Worm (Caenorhabditis elegans) whole organism, L4 larva: Measurements from ENCODE around the gene sma-2.

Experiments
- F44E2.7 ChIP-seq: fragments of 200-800 bp; sonication (Bioruptor generic); IDR thresholded peaks from 2 replicates; pipeline ENCODE4 v2.1.2; 2022; ENCODE audit warnings: missing genetic modification characterization, missing compliant biosample characterization
- T26A8.4 ChIP-seq: fragments of 200-800 bp; sonication (Bioruptor generic); IDR thresholded peaks from 2 replicates; pipeline ENCODE4 v1.3.6; 2022; ENCODE audit warnings: missing genetic modification characterization, missing compliant biosample characterization
- aha-1 ChIP-seq: fragments of 150-350 bp; peaks from one replicate; lab custom pipeline; 2014; ENCODE audit warnings: missing biosample characterization, missing genetic modification characterization
- ama-1 ChIP-seq: fragments of 150-350 bp; optimal IDR thresholded peaks from 2 replicates; lab custom pipeline; 2014; ENCODE audit warnings: inconsistent platforms, mixed read lengths
- ceh-82 ChIP-seq: sonication (generic microtip); optimal IDR thresholded peaks from 2 replicates; lab custom pipeline; 2017; ENCODE audit warnings: missing biosample characterization, missing genetic modification characterization
- ces-1 ChIP-seq: fragments of 150-350 bp; sonication (generic microtip); optimal IDR thresholded peaks from 4 replicates; lab custom pipeline; 2014; ENCODE audit warnings: missing biosample characterization, missing genetic modification reagents, missing genetic modification characterization
- daf-16 ChIP-seq, 3 experiments: sonication (generic microtip); optimal IDR thresholded peaks; 2 replicates each; lab custom pipeline; 2016 to 2017; ENCODE audit warnings: missing genetic modification characterization in 3 of 3, missing genetic modification reagents in 3 of 3, mild to moderate bottlenecking in 2 of 3, missing compliant biosample characterization in 2 of 3, missing biosample characterization in 1 of 3, moderate library complexity in 1 of 3
- daf-19 ChIP-seq: fragments of 200-800 bp; sonication (Bioruptor generic); conservative IDR thresholded peaks from 2 replicates; pipeline ENCODE4 v1.3.6; 2022; ENCODE audit warnings: missing genetic modification characterization, missing compliant biosample characterization
- dmd-6 ChIP-seq: fragments of 200-800 bp; sonication (Bioruptor generic); IDR thresholded peaks from 2 replicates; pipeline ENCODE4 v1.3.6; 2022; ENCODE audit warnings: missing genetic modification reagents, missing genetic modification characterization, missing compliant biosample characterization
- dmd-9 ChIP-seq: fragments of 200-800 bp; sonication (Bioruptor generic); IDR thresholded peaks from 2 replicates; pipeline ENCODE4 v1.3.6; 2022; ENCODE audit warnings: missing genetic modification reagents, missing genetic modification characterization, missing compliant biosample characterization
- dpl-1 ChIP-seq: fragments of 150-350 bp; optimal IDR thresholded peaks from 2 replicates; lab custom pipeline; 2014; ENCODE audit warnings: missing biosample characterization, missing genetic modification reagents, missing genetic modification characterization
- egl-43 ChIP-seq: fragments of 200-800 bp; sonication (Bioruptor generic); IDR thresholded peaks from 2 replicates; pipeline ENCODE4 v1.3.6; 2022; ENCODE audit warnings: missing genetic modification reagents, missing genetic modification characterization, missing compliant biosample characterization
- fkh-10 ChIP-seq: fragments of 150-350 bp; optimal IDR thresholded peaks from 2 replicates; lab custom pipeline; 2014; ENCODE audit warnings: missing biosample characterization, missing genetic modification reagents, missing genetic modification characterization
- hif-1 ChIP-seq, 2 experiments: sonication (generic microtip); optimal IDR thresholded peaks; 2 replicates each; lab custom pipeline; 2016 to 2017; ENCODE audit warnings: missing compliant biosample characterization in 2 of 2, missing genetic modification characterization in 2 of 2, missing genetic modification reagents in 2 of 2, missing genotype in 2 of 2, mild to moderate bottlenecking in 1 of 2
- hmg-1.1 ChIP-seq: fragments of 200-800 bp; sonication (Bioruptor generic); IDR thresholded peaks from 2 replicates; pipeline ENCODE4 v1.3.6; 2022; ENCODE audit warnings: missing genetic modification reagents, missing genetic modification characterization, missing compliant biosample characterization
- jun-1 ChIP-seq: fragments of 150-350 bp; optimal IDR thresholded peaks from 2 replicates; lab custom pipeline; 2014; ENCODE audit warnings: missing biosample characterization, missing genetic modification reagents, missing genetic modification characterization
- lim-7 ChIP-seq: fragments of 200-800 bp; sonication (Bioruptor generic); IDR thresholded peaks from 2 replicates; pipeline ENCODE4 v1.3.6; 2022; ENCODE audit warnings: missing genetic modification characterization, missing compliant biosample characterization
- lin-13 ChIP-seq: fragments of 150-350 bp; optimal IDR thresholded peaks from 2 replicates; lab custom pipeline; 2014; ENCODE audit warnings: missing biosample characterization, missing genetic modification reagents, missing genetic modification characterization
- lin-38 ChIP-seq: fragments of 200-800 bp; sonication (Bioruptor generic); IDR thresholded peaks from 2 replicates; pipeline ENCODE4 v1.3.6; 2022; ENCODE audit warnings: missing genetic modification reagents, missing genetic modification characterization, missing compliant biosample characterization
- mdl-1 ChIP-seq, 2 experiments: fragments of 150-350 bp in 1 of 2; sonication (generic microtip) in 1 of 2; optimal IDR thresholded peaks; 2 replicates each; lab custom pipeline; 2014 to 2017; ENCODE audit warnings: missing biosample characterization in 2 of 2, missing genetic modification characterization in 2 of 2
- mep-1 ChIP-seq: fragments of 150-350 bp; sonication (generic microtip); optimal IDR thresholded peaks from 3 replicates; lab custom pipeline; 2014; ENCODE audit warnings: missing biosample characterization, missing genetic modification characterization
- mxl-2 ChIP-seq: fragments of 200-800 bp; sonication (Bioruptor generic); conservative IDR thresholded peaks from 2 replicates; pipeline ENCODE4 v1.3.6; 2022; ENCODE audit warnings: missing genetic modification reagents, missing genetic modification characterization, missing compliant biosample characterization
- nhr-10 ChIP-seq: fragments of 150-350 bp; optimal IDR thresholded peaks from 2 replicates; lab custom pipeline; 2014; ENCODE audit warnings: missing biosample characterization, missing genetic modification characterization
- nhr-28 ChIP-seq: fragments of 150-350 bp; optimal IDR thresholded peaks from 2 replicates; lab custom pipeline; 2014; ENCODE audit warnings: missing biosample characterization, missing genetic modification characterization
- nhr-41 ChIP-seq: fragments of 200-800 bp; sonication (Bioruptor generic); IDR thresholded peaks from 2 replicates; pipeline ENCODE4 v1.3.6; 2022; ENCODE audit warnings: missing genetic modification reagents, missing genetic modification characterization, missing compliant biosample characterization
- pha-4 ChIP-seq, 2 experiments: fragments of 150-350 bp in 1 of 2; fragments of 200-800 bp in 1 of 2; sonication (Bioruptor generic) in 1 of 2; IDR thresholded peaks in 1 of 2; optimal IDR thresholded peaks in 1 of 2; 2 replicates each; pipeline versions ENCODE4 v1.3.6 to Lab custom; 2014 to 2022; ENCODE audit warnings: missing genetic modification characterization in 2 of 2, missing genetic modification reagents in 2 of 2, missing biosample characterization in 1 of 2, missing compliant biosample characterization in 1 of 2
- sdz-12 ChIP-seq: fragments of 200-800 bp; sonication (Bioruptor generic); optimal IDR thresholded peaks from 2 replicates; lab custom pipeline; 2018; ENCODE audit warnings: mild to moderate bottlenecking, missing genetic modification characterization, missing compliant biosample characterization
- tra-1 ChIP-seq: fragments of 200-800 bp; sonication (Bioruptor generic); IDR thresholded peaks from 2 replicates; pipeline ENCODE4 v1.3.6; 2022; ENCODE audit warnings: missing genetic modification reagents, missing genetic modification characterization, missing compliant biosample characterization
- unc-130 ChIP-seq: sonication (generic microtip); optimal IDR thresholded peaks from 2 replicates; lab custom pipeline; 2016; ENCODE audit warnings: missing genetic modification reagents, missing genetic modification characterization, missing compliant biosample characterization
- unc-62 ChIP-seq, 3 experiments: fragments of 150-350 bp in 1 of 3; sonication (generic microtip); optimal IDR thresholded peaks in 2 of 3; peaks in 1 of 3; 1 replicate in 1 of 3; 2 replicates in 2 of 3; lab custom pipeline; 2014 to 2017; ENCODE audit warnings: missing biosample characterization in 3 of 3, missing genetic modification characterization in 3 of 3, missing genetic modification reagents in 3 of 3, missing genotype in 1 of 3
- zip-2 ChIP-seq: fragments of 150-350 bp; optimal IDR thresholded peaks from 2 replicates; lab custom pipeline; 2014; ENCODE audit warnings: missing biosample characterization, missing genetic modification characterization

Gene sma-2

DNA sequence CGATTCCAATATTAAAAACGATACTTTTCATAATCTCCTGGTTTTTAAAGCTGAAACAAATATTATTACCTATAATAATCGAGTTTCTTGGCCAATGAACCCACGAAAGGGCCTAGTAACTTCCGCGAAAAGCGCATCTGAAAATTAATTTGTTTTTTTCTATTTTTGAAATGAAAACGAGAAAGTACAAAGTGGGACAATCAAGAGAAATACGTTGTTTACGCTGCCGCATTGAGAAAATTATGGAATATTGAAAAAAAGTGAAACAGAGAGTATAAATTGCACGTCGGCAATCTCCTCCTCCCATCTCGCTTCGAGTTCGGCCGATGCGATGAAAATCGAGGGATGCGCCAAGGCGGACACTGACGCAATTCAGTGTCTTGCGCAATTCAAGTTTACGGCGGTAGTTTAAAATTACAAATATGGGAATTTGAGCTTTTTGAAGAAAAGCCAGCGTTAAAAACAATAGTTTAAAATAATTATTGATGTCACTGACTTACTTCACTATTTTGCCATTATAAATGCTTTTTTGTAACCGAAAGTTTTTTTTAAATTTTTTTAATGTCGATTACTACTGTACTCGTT lies 8.1 kb upstream of the sma-2 start, which contains the start of gene pdhk-2 (continued):
- TF ChIP-seq pha-4 (GFP tag; IDR thresholded peaks at IDR 0.05; lab: Robert Waterston, UW) = peak; percentile 80
- TF ChIP-seq pha-4 (tag; optimal IDR thresholded peaks at IDR 0.05; lab: Kevin White, UChicago) = peak; percentile 23
- TF ChIP-seq dmd-6 (GFP tag; lab: Robert Waterston, UW) = peak; percentile 94
- TF ChIP-seq daf-19 = peak; percentile 73
- TF ChIP-seq ces-1 (GFP tag; lab: Kevin White, UChicago) = no peak
- TF ChIP-seq jun-1 = peak; percentile 83
- TF ChIP-seq dpl-1 (GFP tag; lab: Kevin White, UChicago) = peak; percentile 99
- no peak for TF ChIP-seq nhr-10 (tag; lab: Kevin White, UChicago)
- TF ChIP-seq lin-13 (GFP tag; lab: Kevin White, UChicago) = peak; percentile 82
- peak; percentile 82 for TF ChIP-seq dmd-9 (GFP tag; lab: Robert Waterston, UW)
- TF ChIP-seq unc-130 (GFP tag; lab: Kevin White, UChicago) = peak; percentile 53
- peak in 1 of 2 experiments; percentile 98 for TF ChIP-seq unc-62 (GFP tag; optimal IDR thresholded peaks at IDR 0.05 in 1 of 2; lab: Kevin White, UChicago)
- TF ChIP-seq unc-62 (tag; optimal IDR thresholded peaks at IDR 0.05; lab: Kevin White, UChicago) = no peak
- peak; percentile 91 for TF ChIP-seq hmg-1.1 (GFP tag; lab: Robert Waterston, UW)
- peak; percentile 65 for TF ChIP-seq zip-2
- peak; percentile 81 for TF ChIP-seq ama-1 (lab: Kevin White, UChicago)
- TF ChIP-seq nhr-41 (GFP tag; lab: Robert Waterston, UW) = no peak
- no peak for TF ChIP-seq ceh-82 (tag; lab: Kevin White, UChicago)
- TF ChIP-seq hif-1 (tag; optimal IDR thresholded peaks at IDR 0.05; lab: Kevin White, UChicago) = peak; percentile 46 to 87
- TF ChIP-seq lin-38 (GFP tag; lab: Robert Waterston, UW) = peak; percentile 89
- TF ChIP-seq egl-43 (GFP tag; lab: Robert Waterston, UW) = no peak
- TF ChIP-seq mxl-2 = no peak
- peak in 1 of 2 experiments; percentile 74 for TF ChIP-seq daf-16 (GFP tag; optimal IDR thresholded peaks at IDR 0.05; lab: Kevin White, UChicago)
- TF ChIP-seq daf-16 (tag; optimal IDR thresholded peaks at IDR 0.05; lab: Kevin White, UChicago) = peak; percentile 68
- peak; percentile 93 for TF ChIP-seq T26A8.4
- no peak for TF ChIP-seq sdz-12 (GFP tag; lab: Kevin White, UChicago)
- TF ChIP-seq, all 104 proteins: peak for 64

DNA sequence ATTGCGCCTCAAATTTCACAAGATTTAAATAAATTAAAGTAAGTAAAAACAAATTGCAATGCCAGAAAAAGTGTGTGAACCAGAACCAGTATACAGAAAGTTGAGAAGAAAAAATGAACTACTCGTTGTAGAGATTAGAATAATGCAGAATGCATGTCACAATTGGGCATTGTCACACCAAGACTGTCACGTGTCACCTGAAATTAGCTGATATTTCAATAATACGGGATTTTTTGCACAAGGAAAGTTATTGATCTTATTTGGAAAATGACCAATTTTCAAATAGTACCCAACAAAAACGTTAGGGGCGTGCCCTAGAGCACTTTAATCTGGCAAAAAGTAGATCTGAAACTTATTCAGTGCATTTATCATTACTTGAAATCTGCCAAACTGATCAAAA lies 7.5 kb upstream of the sma-2 start:
- TF ChIP-seq tra-1 (GFP tag; lab: Robert Waterston, UW) (no peak), F44E2.7 (GFP tag; lab: Robert Waterston, UW) (no peak), aha-1 (tag; lab: Kevin White, UChicago) (peak; percentile 80)

DNA sequence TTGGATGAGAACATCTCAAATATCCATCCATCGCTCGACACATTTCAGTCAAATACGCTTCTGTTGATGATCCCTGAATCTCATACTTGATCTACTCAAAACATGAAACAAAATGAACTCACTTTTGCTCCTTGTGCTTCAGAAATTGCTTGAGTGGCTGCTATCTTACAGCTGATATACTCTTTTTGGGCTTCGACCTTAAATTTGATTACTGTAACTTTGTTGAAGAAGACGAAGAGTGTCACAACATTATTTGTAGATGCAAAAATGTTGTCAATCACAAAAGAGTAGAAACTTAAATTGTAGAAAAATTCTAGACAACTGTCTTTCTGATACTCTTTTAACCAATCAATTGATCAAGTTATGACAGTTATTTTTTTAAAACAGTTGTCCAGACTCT lies 6.9 kb upstream of the sma-2 start:
- peak in 1 of 2 experiments; percentile 26 for TF ChIP-seq unc-62 (GFP tag; optimal IDR thresholded peaks at IDR 0.05 in 1 of 2; lab: Kevin White, UChicago)
- TF ChIP-seq unc-62 (tag; optimal IDR thresholded peaks at IDR 0.05; lab: Kevin White, UChicago) = no peak
- TF ChIP-seq mep-1 (tag; lab: Kevin White, UChicago) = no peak
- TF ChIP-seq, all 104 proteins: peak for 1

DNA sequence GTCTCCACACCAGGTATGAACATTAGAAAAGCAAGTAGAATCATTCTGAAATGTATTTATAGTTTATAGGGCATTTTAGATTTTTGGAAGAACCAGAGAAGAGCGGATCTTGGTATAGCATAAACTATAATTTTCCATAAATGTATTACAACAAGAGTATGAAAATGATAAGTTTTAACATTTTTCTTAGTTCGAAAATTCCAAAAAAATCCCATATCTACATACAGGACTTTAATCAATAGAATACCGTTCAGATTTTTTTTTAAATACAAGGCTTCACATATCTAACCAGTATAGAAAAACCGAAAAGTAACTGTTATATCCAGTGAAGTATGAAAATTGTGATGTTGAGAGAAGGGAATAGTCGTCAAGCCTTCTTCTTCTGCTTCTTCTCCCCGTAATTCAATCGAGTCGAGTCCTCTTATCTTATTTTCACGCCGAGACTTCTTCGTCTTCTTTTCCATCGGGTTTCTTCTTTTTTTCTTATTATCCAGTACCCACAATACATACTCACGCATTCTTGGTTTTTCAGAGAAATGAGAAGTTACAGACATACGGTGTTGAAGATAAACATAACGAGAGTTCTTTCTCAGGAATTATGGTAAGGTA lies 5.6 kb upstream of the sma-2 start, which contains the start of gene ZK370.6:
TSS of gene ZK370.6 (minus strand) at position 51 of the 609 bp plus-strand sequence.
- TF ChIP-seq mdl-1 (tag; optimal IDR thresholded peaks at IDR 0.05; lab: Kevin White, UChicago) (no peak), lim-7 (no peak), nhr-28 (tag; lab: Kevin White, UChicago) (no peak), ces-1 (GFP tag; lab: Kevin White, UChicago) (no peak), fkh-10 (peak; percentile 45), unc-130 (GFP tag; lab: Kevin White, UChicago) (no peak)
